Fruit fly (Drosophila melanogaster) whole organism: ENCODE measurements around the gene CG9213.

Experiments used
- CG8478 ChIP-seq: fragments of >200 bp; optimal IDR thresholded peaks from 2 replicates; lab custom pipeline; 2018; ENCODE audit warnings: inconsistent platforms
- Dll ChIP-seq: fragments of >200 bp; optimal IDR thresholded peaks from 2 replicates; lab custom pipeline; 2017
- EcR ChIP-seq, 2 experiments: fragments of >200 bp; optimal IDR thresholded peaks; 2 replicates each; lab custom pipeline; 2017; ENCODE audit warnings: missing biosample characterization in 2 of 2, missing genetic modification characterization in 2 of 2, missing genetic modification reagents in 2 of 2
- pan ChIP-seq: fragments of >200 bp; optimal IDR thresholded peaks from 2 replicates; lab custom pipeline; 2017
- psq ChIP-seq: fragments of >200 bp; optimal IDR thresholded peaks from 2 replicates; lab custom pipeline; 2017
- usp ChIP-seq: fragments of >200 bp; optimal IDR thresholded peaks from 2 replicates; lab custom pipeline; 2017; ENCODE audit warnings: missing biosample characterization, missing genetic modification characterization, mixed read lengths

CG9213 gene

DNA sequence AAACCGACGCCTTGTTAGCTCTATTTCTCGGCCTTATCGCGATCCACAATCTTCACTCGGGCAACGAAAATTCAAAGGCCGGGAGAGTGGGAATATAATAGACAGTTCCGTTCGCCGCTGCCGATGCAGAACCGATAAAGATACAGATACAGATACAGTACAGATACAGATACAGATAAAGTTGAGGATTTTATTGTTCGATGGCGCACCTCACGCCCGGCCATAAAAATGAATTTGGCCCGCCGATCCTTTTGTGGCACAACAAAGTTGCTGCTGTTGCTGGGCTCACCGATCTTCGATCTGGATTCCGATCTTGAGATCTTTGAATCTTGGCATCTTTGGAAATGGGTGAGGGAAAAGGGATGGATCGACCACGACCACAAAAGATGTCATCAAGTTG lies 35.8 kb upstream of the CG9213 start:
- TF ChIP-seq EcR (GFP tag; optimal IDR thresholded peaks at IDR 0.05; lab: Kevin White, UChicago) (no peak), CG8478 (lab: Kevin White, UChicago) (no peak), usp (no peak)

DNA sequence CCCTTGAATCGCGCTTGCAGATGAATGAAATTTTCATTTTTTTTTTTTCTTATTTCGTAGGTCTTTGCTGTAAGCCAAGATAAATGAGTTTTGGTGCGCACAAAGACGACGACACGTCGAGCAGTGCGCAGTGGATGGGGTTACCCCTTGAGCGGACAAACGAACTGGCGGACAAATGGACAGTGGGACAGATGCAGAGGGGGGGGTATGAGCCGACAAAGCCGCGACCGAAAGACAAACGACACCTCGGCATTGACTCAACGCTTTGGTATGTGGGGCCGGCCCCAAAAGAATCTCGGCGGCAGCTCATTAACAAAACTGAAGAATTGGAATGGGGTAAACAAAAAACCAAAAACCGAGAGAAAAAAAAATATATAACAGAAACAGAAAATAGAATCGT lies 35.0 kb upstream of the CG9213 start:
- TF ChIP-seq Dll (lab: Kevin White, UChicago) (no peak), pan (lab: Kevin White, UChicago) (no peak), usp (no peak), CG8478 (lab: Kevin White, UChicago) (no peak), psq (lab: Kevin White, UChicago) (no peak), EcR (GFP tag; optimal IDR thresholded peaks at IDR 0.05; lab: Kevin White, UChicago) (no peak)

DNA sequence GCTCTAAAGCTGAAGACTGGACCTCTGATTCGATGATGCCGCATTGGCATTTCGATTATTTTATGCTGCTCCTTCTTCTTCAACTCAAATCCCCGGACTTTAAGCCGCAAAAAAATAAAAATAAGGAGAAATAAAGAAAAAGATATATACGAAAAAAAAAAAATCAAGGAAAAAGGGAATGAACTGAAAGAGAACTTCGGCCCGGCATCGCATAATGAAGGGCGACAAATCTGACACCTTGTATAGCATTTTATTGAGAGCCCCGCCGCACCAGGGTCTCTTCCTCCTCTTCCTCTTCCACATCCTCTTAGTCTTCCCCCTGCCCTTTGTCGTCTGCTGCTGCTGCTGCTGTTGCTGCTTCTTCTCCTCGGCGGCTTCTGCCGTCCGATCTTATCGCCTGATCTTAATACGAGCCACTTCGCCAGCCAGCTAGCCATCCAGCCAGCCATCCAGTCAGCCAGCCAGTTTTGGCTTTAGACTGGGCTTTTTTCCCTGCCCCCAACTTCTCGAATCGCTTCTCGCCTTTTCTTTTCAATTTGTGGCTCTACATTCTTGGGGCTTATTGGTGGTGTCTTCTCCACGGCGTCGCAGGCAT lies 34.5 kb upstream of the CG9213 start:
- TF ChIP-seq usp (no peak), CG8478 (lab: Kevin White, UChicago) (no peak), pan (lab: Kevin White, UChicago) (no peak)

DNA sequence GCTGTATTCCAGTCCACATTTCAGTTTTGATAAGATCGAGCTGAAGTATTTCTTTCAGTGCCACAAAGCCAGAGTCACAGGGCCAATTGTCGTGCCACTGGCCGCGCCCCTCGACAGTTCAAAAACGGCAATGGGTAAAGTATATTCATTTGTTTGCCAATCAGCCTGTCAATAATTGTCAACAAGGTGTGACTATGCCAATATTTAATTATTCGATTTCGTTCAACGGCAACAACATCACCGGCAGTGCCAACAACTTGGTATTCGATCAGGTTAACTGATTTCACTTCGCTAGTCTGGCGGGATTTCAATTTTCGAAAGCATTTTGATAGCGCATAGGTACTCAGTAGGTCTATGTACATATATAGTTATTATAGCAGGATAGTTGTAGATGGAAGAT lies 28.1 kb upstream of the CG9213 start:
- TF ChIP-seq EcR (GFP tag; optimal IDR thresholded peaks at IDR 0.05; lab: Kevin White, UChicago) (no peak), pan (lab: Kevin White, UChicago) (no peak), psq (lab: Kevin White, UChicago) (no peak), Dll (lab: Kevin White, UChicago) (no peak), usp (no peak), CG8478 (lab: Kevin White, UChicago) (no peak)

DNA sequence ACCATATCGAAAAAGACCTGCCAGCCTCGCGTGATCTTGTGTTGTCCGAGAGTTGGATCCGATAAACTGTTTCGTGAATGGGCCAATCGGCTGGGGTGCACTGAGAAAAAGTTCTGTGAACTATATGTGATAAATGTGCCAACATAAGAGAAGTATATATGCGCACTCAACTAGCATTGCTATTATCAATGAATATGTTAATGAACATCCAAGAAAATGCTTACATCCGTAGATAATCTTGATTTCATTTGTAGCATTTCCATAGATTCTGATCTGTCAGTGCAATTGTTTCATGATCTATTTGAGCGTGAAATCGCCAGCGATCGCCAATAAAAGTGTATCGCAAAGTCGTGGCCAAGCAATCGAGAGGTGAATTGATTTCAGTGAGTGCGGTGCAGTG lies 26.9 kb upstream of the CG9213 start:
- no peak for TF ChIP-seq EcR (GFP tag; optimal IDR thresholded peaks at IDR 0.05; lab: Kevin White, UChicago)

DNA sequence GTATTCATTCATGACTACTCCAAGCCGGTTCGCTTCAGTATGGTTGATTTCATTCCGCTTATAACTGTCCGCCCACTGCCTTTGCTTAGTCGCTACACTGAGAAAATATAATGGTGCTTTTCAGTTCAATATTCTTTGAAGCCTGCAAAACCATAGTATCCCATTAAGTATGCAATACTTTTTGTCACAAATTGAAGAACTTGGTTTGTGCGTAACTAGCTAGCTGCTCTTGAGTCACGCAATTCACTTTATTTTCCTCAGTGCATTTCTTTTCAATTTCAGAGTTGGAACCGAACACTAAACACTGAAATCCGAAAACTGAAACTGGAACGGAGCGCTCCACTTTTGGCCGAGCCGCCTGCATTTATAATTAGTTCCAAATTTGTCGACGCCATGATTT lies 25.4 kb upstream of the CG9213 start:
- TF ChIP-seq EcR (GFP tag; optimal IDR thresholded peaks at IDR 0.05; lab: Kevin White, UChicago) (no peak), usp (no peak), CG8478 (lab: Kevin White, UChicago) (no peak), Dll (lab: Kevin White, UChicago) (no peak), pan (lab: Kevin White, UChicago) (no peak), psq (lab: Kevin White, UChicago) (no peak)

DNA sequence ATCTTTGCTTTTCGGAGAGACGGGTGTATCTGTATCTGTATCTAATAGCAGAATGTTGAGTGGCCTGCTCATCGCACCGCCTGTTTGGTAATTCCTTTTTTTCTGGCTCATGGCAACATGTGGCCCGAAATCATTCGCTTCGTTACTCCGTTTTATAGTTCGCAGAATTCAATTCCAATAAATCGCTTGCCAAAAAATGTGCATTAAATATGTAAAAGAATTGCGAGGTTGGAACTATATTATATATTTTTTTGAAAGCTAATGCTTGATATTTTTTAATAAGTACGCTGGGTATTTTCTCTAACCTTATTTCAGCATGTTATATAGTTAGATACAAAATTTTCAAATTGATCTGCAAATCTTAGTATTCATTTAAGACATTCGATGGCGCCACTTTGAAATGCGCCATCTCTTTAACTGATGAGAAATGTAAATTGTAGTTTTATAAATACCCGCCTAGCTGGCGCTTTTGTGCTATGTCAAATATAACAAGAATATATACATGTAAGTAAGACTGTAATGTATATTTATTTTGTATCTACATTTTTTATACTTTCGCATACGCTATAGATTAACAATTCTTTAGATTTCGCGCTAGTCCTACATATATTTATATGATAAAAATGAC lies 20.0 kb upstream of the CG9213 start:
- TF ChIP-seq pan (lab: Kevin White, UChicago) (no peak), CG8478 (lab: Kevin White, UChicago) (no peak), EcR (GFP tag; optimal IDR thresholded peaks at IDR 0.05; lab: Kevin White, UChicago) (no peak), usp (no peak), psq (lab: Kevin White, UChicago) (no peak), Dll (lab: Kevin White, UChicago) (no peak)

DNA sequence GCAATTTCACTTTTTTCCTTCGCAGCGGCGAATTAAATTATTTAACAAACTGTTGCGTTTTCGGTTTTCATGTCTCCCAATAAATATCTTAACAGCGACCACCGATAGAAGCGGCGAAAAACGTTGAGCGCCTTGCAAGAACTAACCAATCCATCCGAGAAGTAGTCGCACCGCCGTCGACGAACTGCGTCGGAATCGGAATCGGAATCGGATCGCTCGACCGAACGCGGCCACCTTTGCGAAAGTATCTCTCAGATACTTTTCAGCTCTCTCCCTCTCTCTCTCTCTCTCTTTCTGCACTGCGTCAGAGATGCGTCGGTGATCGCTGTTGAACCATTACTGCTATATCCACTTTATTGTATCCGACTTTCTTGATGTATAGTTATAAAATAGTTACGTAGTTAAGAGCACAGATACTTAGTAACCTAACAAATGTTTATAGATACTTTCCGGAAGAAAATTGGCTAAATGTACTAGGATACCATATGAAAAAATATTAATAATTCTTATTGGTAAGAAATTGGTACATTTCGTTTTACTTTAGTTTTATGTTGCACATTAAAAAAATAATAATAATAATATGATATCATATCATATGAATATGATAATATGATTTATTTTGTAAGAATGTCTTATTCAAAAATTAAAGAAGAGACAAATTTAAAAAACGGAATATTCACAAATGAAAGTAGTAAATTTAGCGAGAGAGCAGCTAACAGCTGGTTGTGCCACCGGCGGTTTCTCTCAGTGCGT lies 19.3 kb upstream of the CG9213 start, which contains the start of gene Chsy:
TSS of gene Chsy (minus strand) at position 58 of the 753 bp plus-strand sequence.
- TF ChIP-seq pan (lab: Kevin White, UChicago) (no peak), psq (lab: Kevin White, UChicago) (no peak), usp (no peak), EcR (GFP tag; optimal IDR thresholded peaks at IDR 0.05; lab: Kevin White, UChicago) (no peak), CG8478 (lab: Kevin White, UChicago) (no peak), Dll (lab: Kevin White, UChicago) (no peak)

DNA sequence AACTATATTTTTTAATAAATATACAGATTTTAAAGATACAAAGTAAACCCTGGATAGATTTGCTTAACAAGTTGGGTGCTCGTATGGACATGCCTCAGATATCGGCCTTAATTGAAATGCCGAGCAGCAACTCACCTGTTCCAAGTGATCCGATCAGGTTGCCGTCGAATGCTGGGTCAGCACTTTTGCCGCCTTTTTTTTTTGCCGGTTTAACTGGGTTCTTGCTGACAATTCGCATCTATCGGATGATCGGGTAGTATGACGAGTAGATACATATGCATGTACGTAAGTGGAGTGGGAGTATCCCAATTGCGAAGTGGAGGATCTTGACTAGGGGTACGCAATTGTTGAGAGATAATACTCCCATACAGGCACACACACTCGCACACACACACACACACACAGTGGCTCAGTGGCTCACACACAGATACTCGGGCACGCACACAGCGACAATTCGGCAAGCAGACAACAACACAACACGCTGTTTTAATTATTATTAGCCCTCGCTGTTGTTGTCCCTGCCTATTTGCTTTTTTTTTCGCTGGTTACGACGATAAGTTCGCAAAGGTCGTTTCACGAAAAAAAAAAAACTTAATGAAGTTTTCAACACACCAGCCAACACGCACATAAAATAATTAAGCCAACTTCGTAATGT lies 18.6 kb upstream of the CG9213 start:
- TF ChIP-seq EcR (GFP tag; optimal IDR thresholded peaks at IDR 0.05; lab: Kevin White, UChicago): no peak
- TF ChIP-seq Dll (lab: Kevin White, UChicago): peak; percentile 31

DNA sequence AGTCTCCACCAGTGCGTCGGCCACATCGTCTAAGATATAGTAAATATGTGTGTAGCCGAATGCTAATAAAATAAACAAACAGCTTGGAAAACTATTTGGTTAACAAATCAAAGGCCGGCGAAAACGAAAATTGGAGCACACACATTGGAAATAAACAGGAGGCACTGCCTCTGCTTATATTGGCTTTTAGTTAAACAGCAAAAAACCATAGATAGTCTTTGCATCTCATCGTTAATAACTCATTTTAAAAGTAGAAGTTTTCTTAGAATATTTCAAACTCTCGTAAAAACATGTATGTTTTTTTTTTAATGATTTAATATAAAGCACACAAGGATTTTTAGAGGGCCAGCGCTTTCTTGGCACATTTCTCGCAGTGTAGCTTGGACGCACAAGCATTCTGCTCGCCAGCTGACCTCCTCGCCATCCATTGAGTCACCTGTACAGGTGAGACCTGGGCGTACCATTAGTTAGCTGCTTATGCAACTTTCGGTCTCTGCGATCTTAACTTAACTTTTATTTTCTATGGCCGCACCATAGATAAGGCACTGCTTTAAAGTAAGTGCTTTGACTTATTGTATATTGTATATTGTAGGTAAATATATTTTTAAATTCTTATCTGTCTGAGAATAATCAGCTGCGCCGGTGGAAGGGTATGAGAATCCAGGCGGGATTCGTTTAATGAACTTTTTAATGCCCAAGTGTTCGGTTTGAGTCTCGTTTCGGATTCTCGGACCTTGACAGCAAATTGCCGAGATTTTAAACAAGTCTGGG lies 17.6 kb upstream of the CG9213 start:
- no peak for TF ChIP-seq EcR (GFP tag; optimal IDR thresholded peaks at IDR 0.05; lab: Kevin White, UChicago)
- TF ChIP-seq Dll (lab: Kevin White, UChicago): no peak
- no peak for TF ChIP-seq pan (lab: Kevin White, UChicago)
- TF ChIP-seq CG8478 (lab: Kevin White, UChicago): no peak
- no peak for TF ChIP-seq usp
- TF ChIP-seq psq (lab: Kevin White, UChicago): no peak

DNA sequence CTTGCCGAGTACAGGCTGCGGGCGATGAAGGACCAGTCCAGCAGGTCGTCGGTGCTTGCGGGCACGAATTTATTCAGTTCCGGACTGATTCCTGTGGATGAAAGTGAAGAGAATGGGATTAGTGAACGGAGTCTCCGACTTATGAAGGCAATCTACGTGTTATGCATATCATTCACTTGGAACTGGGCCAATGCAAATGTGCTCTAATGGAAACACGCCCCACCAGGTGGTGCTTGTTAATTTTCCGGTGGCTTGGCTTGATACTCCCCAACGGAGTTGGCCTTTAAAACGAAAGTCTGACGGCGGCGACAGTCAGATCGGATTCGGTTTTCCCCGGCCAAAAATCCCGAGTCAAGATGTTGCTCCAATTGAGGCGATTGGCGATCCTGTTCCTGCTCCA lies 13.1 kb upstream of the CG9213 start, which contains the start of gene Alp11:
TSS of gene Alp11 (plus strand) at position 301 of the 400 bp plus-strand sequence.
- no peak for TF ChIP-seq psq (lab: Kevin White, UChicago)
- TF ChIP-seq CG8478 (lab: Kevin White, UChicago): no peak
